Worm (Caenorhabditis elegans): ENCODE data around the gene F10D2.10.

F10D2.10 gene

ce11 chrV:7157089-7157488 lies 1.1 kb upstream of the F10D2.10 start, which contains the start of gene ugt-39:
TSS of gene ugt-39 (plus strand) at chrV:7157142.
- TF ChIP-seq R02D3.7 (tag; optimal IDR thresholded peaks at IDR 0.05) (no peak), php-3 (GFP tag; IDR thresholded peaks at IDR 0.05) (0 out of 2 replicates have a peak, but pooled peaks have one; percentile 47), dve-1 (tag; optimal IDR thresholded peaks at IDR 0.05; ENCODE audit: insufficient read depth) (peak; percentile 16), Y75B8A.6 (GFP tag; IDR thresholded peaks at IDR 0.05) (no peak), nhr-25 (tag; optimal IDR thresholded peaks at IDR 0.05; ENCODE audit: borderline replicate concordance, insufficient read depth) (no peak), T26A8.4 (GFP tag; IDR thresholded peaks at IDR 0.05) (no peak), madf-9 (GFP tag; conservative IDR thresholded peaks at IDR 0.05) (no peak), mdt-29 (GFP tag; IDR thresholded peaks at IDR 0.05) (no peak), nhr-76 (tag; optimal IDR thresholded peaks at IDR 0.05) (no peak), lin-15B (tag; optimal IDR thresholded peaks at IDR 0.05) (no peak), snpc-4 (tag; optimal IDR thresholded peaks at IDR 0.05) (no peak), pha-4 (GFP tag; IDR thresholded peaks at IDR 0.05) (no peak), pha-4 (tag; optimal IDR thresholded peaks at IDR 0.05) (no peak), tag-97 (GFP tag; IDR thresholded peaks at IDR 0.05) (no peak), ceh-32 (tag; optimal IDR thresholded peaks at IDR 0.05; ENCODE audit: poor library complexity) (no peak), sdz-12 (GFP tag; optimal IDR thresholded peaks at IDR 0.05) (no peak), aly-2 (tag; optimal IDR thresholded peaks at IDR 0.05) (no peak), madf-5 (GFP tag; IDR thresholded peaks at IDR 0.05) (no peak), set-16 (GFP tag; IDR thresholded peaks at IDR 0.05) (no peak), nhr-28 (tag; optimal IDR thresholded peaks at IDR 0.05) (peak; percentile 87), zfp-3 (GFP tag; conservative IDR thresholded peaks at IDR 0.05) (no peak), rbr-2 (tag; optimal IDR thresholded peaks at IDR 0.05) (no peak), fos-1 (tag; optimal IDR thresholded peaks at IDR 0.05) (no peak), F44E2.7 (GFP tag; IDR thresholded peaks at IDR 0.05) (no peak), arid-1 (GFP tag; conservative IDR thresholded peaks at IDR 0.05) (no peak), hlh-30 (tag; optimal IDR thresholded peaks at IDR 0.05; ENCODE audit: insufficient read depth) (peak; percentile 1), lin-1 (GFP tag; IDR thresholded peaks at IDR 0.05) (no peak), ceh-28 (tag; optimal IDR thresholded peaks at IDR 0.05) (no peak), fkh-10 (GFP tag; optimal IDR thresholded peaks at IDR 0.05) (no peak), ZK337.2 (GFP tag; IDR thresholded peaks at IDR 0.05) (no peak), nhr-41 (GFP tag; IDR thresholded peaks at IDR 0.05) (no peak), daf-19 (GFP tag; conservative IDR thresholded peaks at IDR 0.05) (no peak), ztf-7 (tag; optimal IDR thresholded peaks at IDR 0.05) (no peak), jun-1 (tag; optimal IDR thresholded peaks at IDR 0.05) (no peak), ceh-20 (GFP tag; IDR thresholded peaks at IDR 0.05) (no peak), nhr-111 (GFP tag; optimal IDR thresholded peaks at IDR 0.05) (no peak), lim-7 (GFP tag; IDR thresholded peaks at IDR 0.05) (no peak), Y48G9A.11 (GFP tag; IDR thresholded peaks at IDR 0.05) (no peak), hlh-11 (tag; optimal IDR thresholded peaks at IDR 0.05) (peak; percentile 52), ztf-11 (tag; optimal IDR thresholded peaks at IDR 0.05) (no peak), unc-62 (GFP tag; optimal IDR thresholded peaks at IDR 0.05 in 1 of 2) (no peak), unc-62 (tag; optimal IDR thresholded peaks at IDR 0.05) (no peak), T20F7.1 (GFP tag; optimal IDR thresholded peaks at IDR 0.05) (no peak), lin-13 (GFP tag; optimal IDR thresholded peaks at IDR 0.05) (no peak), spr-1 (tag; optimal IDR thresholded peaks at IDR 0.05) (no peak), F26F4.8 (GFP tag; conservative IDR thresholded peaks at IDR 0.05) (no peak), Y105C5A.15 (GFP tag; IDR thresholded peaks at IDR 0.05) (no peak), pqm-1 (tag; optimal IDR thresholded peaks at IDR 0.05) (no peak), skn-1 (tag; optimal IDR thresholded peaks at IDR 0.05) (no peak), zfp-2 (tag; optimal IDR thresholded peaks at IDR 0.05) (no peak), gei-8 (GFP tag; optimal IDR thresholded peaks at IDR 0.05) (no peak), nhr-77 (tag; optimal IDR thresholded peaks at IDR 0.05) (peak; percentile 28), nhr-6 (tag; optimal IDR thresholded peaks at IDR 0.05) (no peak)
